Fruit fly (Drosophila melanogaster): ENCODE results near the gene Gp93.

The Gp93 gene

dm6 chr3R:27937752-27938694, 10.5 kb upstream of the Gp93 start, which contains the start of the genes NSD and BOD1 (continued):
- no peak for TF ChIP-seq CG11723 (GFP tag; optimal IDR thresholded peaks at IDR 0.05)
- TF ChIP-seq z (GFP tag; IDR thresholded peaks at IDR 0.05), result no peak
- peak; percentile 35 for TF ChIP-seq Ets97D (GFP tag; optimal IDR thresholded peaks at IDR 0.05)
- no peak for TF ChIP-seq HLHmδ (GFP tag; optimal IDR thresholded peaks at IDR 0.05)
- peak; percentile 74 for TF ChIP-seq ase (GFP tag; IDR thresholded peaks at IDR 0.05)
- TF ChIP-seq NC2β (GFP tag; optimal IDR thresholded peaks at IDR 0.05), result no peak
- TF ChIP-seq NFAT (GFP tag; IDR thresholded peaks at IDR 0.05), result peak; percentile 85
- no peak for TF ChIP-seq CG13123 (GFP tag; optimal IDR thresholded peaks at IDR 0.05)
- TF ChIP-seq Atf3 (GFP tag; optimal IDR thresholded peaks at IDR 0.05), result no peak
- peak; percentile 76 for TF ChIP-seq Dll (GFP tag; IDR thresholded peaks at IDR 0.05; ENCODE audit: partially characterized antibody)
- TF ChIP-seq unpg (GFP tag; optimal IDR thresholded peaks at IDR 0.05), result peak; percentile 46
- no peak for TF ChIP-seq CG43689 (GFP tag; IDR thresholded peaks at IDR 0.05)
- TF ChIP-seq CG17912 (GFP tag; optimal IDR thresholded peaks at IDR 0.05), result no peak
- TF ChIP-seq run (tag; optimal IDR thresholded peaks at IDR 0.05), result no peak
- peak; percentile 42 for TF ChIP-seq mirr (GFP tag; optimal IDR thresholded peaks at IDR 0.05)
- no peak for TF ChIP-seq odd (GFP tag; optimal IDR thresholded peaks at IDR 0.05)
- peak; percentile 62 for TF ChIP-seq CG3847 (GFP tag; IDR thresholded peaks at IDR 0.05)
- TF ChIP-seq her (GFP tag; optimal IDR thresholded peaks at IDR 0.05), result no peak
- TF ChIP-seq Jarid2 (GFP tag; optimal IDR thresholded peaks at IDR 0.05), result no peak
- peak; percentile 86 for TF ChIP-seq sna (GFP tag; IDR thresholded peaks at IDR 0.05; ENCODE audit: partially characterized antibody)
- TF ChIP-seq Side (GFP tag; optimal IDR thresholded peaks at IDR 0.05), result no peak
- peak; percentile 17; the same call in 1 of the 2 replicates for TF ChIP-seq Oaz (GFP tag; IDR thresholded peaks at IDR 0.05)
- no peak for TF ChIP-seq sima (GFP tag; optimal IDR thresholded peaks at IDR 0.05)
- no peak for TF ChIP-seq CG14965 (GFP tag; optimal IDR thresholded peaks at IDR 0.05; ENCODE audit: borderline replicate concordance)
- TF ChIP-seq tll (GFP tag; optimal IDR thresholded peaks at IDR 0.05), result no peak
- peak; percentile 79 for TF ChIP-seq vvl (GFP tag; IDR thresholded peaks at IDR 0.05)
- TF ChIP-seq Gsc (GFP tag; IDR thresholded peaks at IDR 0.05), result no peak
- TF ChIP-seq fu2 (GFP tag; optimal IDR thresholded peaks at IDR 0.05), result no peak
- peak; percentile 52 for TF ChIP-seq ind (GFP tag; optimal IDR thresholded peaks at IDR 0.05)
- TF ChIP-seq bbx (GFP tag; IDR thresholded peaks at IDR 0.05; ENCODE audit: partially characterized antibody), result peak; percentile 98
- peak; percentile 39 for TF ChIP-seq Fer3 (tag; optimal IDR thresholded peaks at IDR 0.05)
- no peak for TF ChIP-seq CG2875 (GFP tag; optimal IDR thresholded peaks at IDR 0.05)
- TF ChIP-seq CG17186 (GFP tag; optimal IDR thresholded peaks at IDR 0.05), result peak; percentile 51
- TF ChIP-seq CG3065 (GFP tag; optimal IDR thresholded peaks at IDR 0.05), result no peak
- TF ChIP-seq CG2712 (tag; optimal IDR thresholded peaks at IDR 0.05), result peak; percentile 71
- no peak for TF ChIP-seq Kr (GFP tag; optimal IDR thresholded peaks at IDR 0.05)
- no peak for TF ChIP-seq psq (GFP tag; optimal IDR thresholded peaks at IDR 0.05)
- no peak for TF ChIP-seq NC2α (GFP tag; optimal IDR thresholded peaks at IDR 0.05)
- no peak for TF ChIP-seq gsb-n (tag; optimal IDR thresholded peaks at IDR 0.05)
- TF ChIP-seq exex (tag; optimal IDR thresholded peaks at IDR 0.05), result no peak
- TF ChIP-seq CG4707 (GFP tag; optimal IDR thresholded peaks at IDR 0.05), result no peak
- peak; percentile 66 for TF ChIP-seq E2f2 (GFP tag; IDR thresholded peaks at IDR 0.05)
- TF ChIP-seq tup (GFP tag; optimal IDR thresholded peaks at IDR 0.05), result peak; percentile 14
- peak; percentile 21 for TF ChIP-seq CG10431 (GFP tag; optimal IDR thresholded peaks at IDR 0.05)
- TF ChIP-seq Aef1 (GFP tag; IDR thresholded peaks at IDR 0.05), result peak; percentile 65
- TF ChIP-seq luna (GFP tag; optimal IDR thresholded peaks at IDR 0.05), result no peak
- TF ChIP-seq HmgD (GFP tag; optimal IDR thresholded peaks at IDR 0.05), result peak; percentile 19
- TF ChIP-seq CG1602 (GFP tag; optimal IDR thresholded peaks at IDR 0.05), result peak; percentile 62
- peak; percentile 96 for TF ChIP-seq inv (GFP tag; IDR thresholded peaks at IDR 0.05; ENCODE audit: partially characterized antibody)

Data from whole organism, embryonic.